Fruit fly (Drosophila melanogaster): Measurements from ENCODE around the gene CG10077.
A peak's percentile ranks its signal among the peaks of the same experiment; 100 is the strongest.

The CG10077 gene

dm6 chr3L:6988942-6989569 is 33.4 kb upstream of the CG10077 start (continued):
- TF ChIP-seq tll (GFP tag; optimal IDR thresholded peaks at IDR 0.05) (peak in 1 of 2 experiments; percentile 48), nom (GFP tag; optimal IDR thresholded peaks at IDR 0.05) (peak; percentile 69), HmgD (GFP tag; optimal IDR thresholded peaks at IDR 0.05) (no peak), luna (GFP tag; optimal IDR thresholded peaks at IDR 0.05) (no peak), Adf1 (GFP tag; IDR thresholded peaks at IDR 0.05) (peak; percentile 79), Atf-2 (GFP tag; optimal IDR thresholded peaks at IDR 0.05) (peak; percentile 49), slbo (GFP tag; IDR thresholded peaks at IDR 0.05) (peak; percentile 80), Dad (GFP tag; optimal IDR thresholded peaks at IDR 0.05) (peak; percentile 60), Optix (GFP tag; IDR thresholded peaks at IDR 0.05) (peak; percentile 61; the same call in 2 of the 3 replicates), ftz-f1 (GFP tag; optimal IDR thresholded peaks at IDR 0.05) (peak; percentile 66), sisA (GFP tag; IDR thresholded peaks at IDR 0.05) (peak; percentile 86), ranshi (GFP tag; IDR thresholded peaks at IDR 0.05) (peak; percentile 83; the same call in 1 of the 2 replicates), CG14965 (GFP tag; optimal IDR thresholded peaks at IDR 0.05; ENCODE audit: borderline replicate concordance) (peak; percentile 13), pros (GFP tag; optimal IDR thresholded peaks at IDR 0.05) (peak; percentile 56), Hey (tag; optimal IDR thresholded peaks at IDR 0.05) (no peak), CG2120 (GFP tag; optimal IDR thresholded peaks at IDR 0.05) (peak; percentile 78), ci (GFP tag; IDR thresholded peaks at IDR 0.05) (peak; percentile 54; the same call in 1 of the 3 replicates), Hr3 (GFP tag; optimal IDR thresholded peaks at IDR 0.05) (peak; percentile 92), ro (GFP tag; IDR thresholded peaks at IDR 0.05) (peak; percentile 76), CG6813 (GFP tag; optimal IDR thresholded peaks at IDR 0.05) (peak; percentile 88), CG31224 (GFP tag; IDR thresholded peaks at IDR 0.05) (peak; percentile 68), CG17359 (tag; optimal IDR thresholded peaks at IDR 0.05) (peak; percentile 88), PHDP (tag; optimal IDR thresholded peaks at IDR 0.05) (peak; percentile 86), Aef1 (GFP tag; IDR thresholded peaks at IDR 0.05) (peak; percentile 81), Abd-B (GFP tag; optimal IDR thresholded peaks at IDR 0.05) (peak; percentile 95), ab (GFP tag; optimal IDR thresholded peaks at IDR 0.05) (no peak), hth (optimal IDR thresholded peaks at IDR 0.05) (peak; percentile 36), Chrac-16 (GFP tag; optimal IDR thresholded peaks at IDR 0.05) (peak; percentile 88), CoRest (tag; optimal IDR thresholded peaks at IDR 0.05) (peak; percentile 97), CHES-1-like (GFP tag; optimal IDR thresholded peaks at IDR 0.05) (peak; percentile 27), CkIIα-i1 (GFP tag; IDR thresholded peaks at IDR 0.05) (no peak), gcm (GFP tag; optimal IDR thresholded peaks at IDR 0.05) (peak; percentile 82), Bgb (GFP tag; IDR thresholded peaks at IDR 0.05; ENCODE audit: partially characterized antibody) (no peak; the same call in 1 of the 2 replicates), HLH54F (GFP tag; optimal IDR thresholded peaks at IDR 0.05) (peak; percentile 34), CG4617 (GFP tag; optimal IDR thresholded peaks at IDR 0.05; ENCODE audit: borderline replicate concordance) (peak; percentile 46), CG7928 (GFP tag; optimal IDR thresholded peaks at IDR 0.05) (peak; percentile 61), Pdp1 (GFP tag; optimal IDR thresholded peaks at IDR 0.05) (peak; percentile 80 to 82), CG4328 (GFP tag; optimal IDR thresholded peaks at IDR 0.05) (peak; percentile 94), CG2202 (tag; optimal IDR thresholded peaks at IDR 0.05) (peak; percentile 58), Med (GFP tag) (peak; percentile 92), ato (GFP tag; IDR thresholded peaks at IDR 0.05; ENCODE audit: partially characterized antibody) (no peak), shn (GFP tag; optimal IDR thresholded peaks at IDR 0.05) (peak; percentile 15), C15 (GFP tag; IDR thresholded peaks at IDR 0.05) (peak; percentile 69; the same call in 1 of the 3 replicates), sima (GFP tag; optimal IDR thresholded peaks at IDR 0.05) (no peak), btn (GFP tag; optimal IDR thresholded peaks at IDR 0.05) (peak; percentile 7), Mrtf (GFP tag; IDR thresholded peaks at IDR 0.05) (peak; percentile 78; the same call in 2 of the 3 replicates), zen2 (GFP tag; IDR thresholded peaks at IDR 0.05; ENCODE audit: partially characterized antibody) (0 out of 3 replicates have a peak, but pooled peaks have one; percentile 13), Dip3 (GFP tag; optimal IDR thresholded peaks at IDR 0.05) (no peak), CG10209 (GFP tag; optimal IDR thresholded peaks at IDR 0.05) (peak; percentile 94)

Data from whole organism, embryonic.